Worm (Caenorhabditis elegans) whole organism, L4 larva: Measurements from ENCODE around the gene Y48A6C.4.

Experiments
- D1046.2 ChIP-seq: fragments of 200-800 bp; sonication (Bioruptor generic); IDR thresholded peaks from 2 replicates; pipeline ENCODE4 v1.3.6; 2022; ENCODE audit warnings: missing genetic modification characterization, missing compliant biosample characterization
- F26F4.8 ChIP-seq: fragments of 200-800 bp; sonication (Bioruptor generic); conservative IDR thresholded peaks from 2 replicates; pipeline ENCODE4 v1.3.6; 2022; ENCODE audit warnings: missing genetic modification characterization, missing compliant biosample characterization
- F37D6.2 ChIP-seq: sonication (generic microtip); optimal IDR thresholded peaks from 2 replicates; lab custom pipeline; 2016; ENCODE audit warnings: mild to moderate bottlenecking, missing genetic modification characterization, missing compliant biosample characterization
- F44E2.7 ChIP-seq: fragments of 200-800 bp; sonication (Bioruptor generic); IDR thresholded peaks from 2 replicates; pipeline ENCODE4 v2.1.2; 2022; ENCODE audit warnings: missing genetic modification characterization, missing compliant biosample characterization
- R02D3.7 ChIP-seq: fragments of 150-350 bp; sonication (generic microtip); optimal IDR thresholded peaks from 3 replicates; lab custom pipeline; 2014; ENCODE audit warnings: missing biosample characterization, missing genetic modification characterization
- T20F7.1 ChIP-seq: fragments of 200-800 bp; sonication (Bioruptor generic); optimal IDR thresholded peaks from 2 replicates; lab custom pipeline; 2018; ENCODE audit warnings: mild to moderate bottlenecking, missing genetic modification characterization, missing compliant biosample characterization
- Y105C5A.15 ChIP-seq: fragments of 200-800 bp; sonication (Bioruptor generic); IDR thresholded peaks from 2 replicates; pipeline ENCODE4 v1.3.6; 2022; ENCODE audit warnings: missing genetic modification characterization, missing compliant biosample characterization
- Y48G9A.11 ChIP-seq: fragments of 200-800 bp; sonication (Bioruptor generic); IDR thresholded peaks from 2 replicates; pipeline ENCODE4 v1.3.6; 2022; ENCODE audit warnings: missing genetic modification reagents, missing genetic modification characterization, missing compliant biosample characterization
- Y5F2A.4 ChIP-seq: fragments of 200-800 bp; sonication (Bioruptor generic); optimal IDR thresholded peaks from 2 replicates; lab custom pipeline; 2018; ENCODE audit warnings: mild to moderate bottlenecking, missing genetic modification characterization, missing compliant biosample characterization
- aha-1 ChIP-seq: fragments of 150-350 bp; peaks from one replicate; lab custom pipeline; 2014; ENCODE audit warnings: missing biosample characterization, missing genetic modification characterization
- arid-1 ChIP-seq: fragments of 200-800 bp; sonication (Bioruptor generic); conservative IDR thresholded peaks from 2 replicates; pipeline ENCODE4 v1.3.6; 2022; ENCODE audit warnings: missing genetic modification reagents, missing genetic modification characterization, missing compliant biosample characterization
- attf-4 ChIP-seq: sonication (generic microtip); optimal IDR thresholded peaks from 3 replicates; lab custom pipeline; 2017; ENCODE audit warnings: missing biosample characterization, missing genetic modification characterization
- ceh-32 ChIP-seq: sonication (generic microtip); optimal IDR thresholded peaks from 2 replicates; lab custom pipeline; 2016; ENCODE audit warnings: mild to moderate bottlenecking, missing genetic modification characterization, missing compliant biosample characterization; ENCODE audit not compliant: poor library complexity
- ceh-44 ChIP-seq: fragments of 200-800 bp; sonication (Bioruptor generic); IDR thresholded peaks from 2 replicates; pipeline ENCODE4 v1.3.6; 2022; ENCODE audit warnings: missing genetic modification reagents, missing genetic modification characterization, missing compliant biosample characterization
- ceh-82 ChIP-seq: sonication (generic microtip); optimal IDR thresholded peaks from 2 replicates; lab custom pipeline; 2017; ENCODE audit warnings: missing biosample characterization, missing genetic modification characterization
- daf-12 ChIP-seq: fragments of 150-350 bp; optimal IDR thresholded peaks from 2 replicates; lab custom pipeline; 2014; ENCODE audit warnings: missing biosample characterization, missing genetic modification reagents, missing genetic modification characterization
- daf-16 ChIP-seq, 3 experiments: sonication (generic microtip); optimal IDR thresholded peaks; 2 replicates each; lab custom pipeline; 2016 to 2017; ENCODE audit warnings: missing genetic modification characterization in 3 of 3, missing genetic modification reagents in 3 of 3, mild to moderate bottlenecking in 2 of 3, missing compliant biosample characterization in 2 of 3, missing biosample characterization in 1 of 3, moderate library complexity in 1 of 3
- daf-19 ChIP-seq: fragments of 200-800 bp; sonication (Bioruptor generic); conservative IDR thresholded peaks from 2 replicates; pipeline ENCODE4 v1.3.6; 2022; ENCODE audit warnings: missing genetic modification characterization, missing compliant biosample characterization
- dmd-6 ChIP-seq: fragments of 200-800 bp; sonication (Bioruptor generic); IDR thresholded peaks from 2 replicates; pipeline ENCODE4 v1.3.6; 2022; ENCODE audit warnings: missing genetic modification reagents, missing genetic modification characterization, missing compliant biosample characterization
- dmd-8 ChIP-seq: fragments of 200-800 bp; sonication (Bioruptor generic); IDR thresholded peaks from 2 replicates; pipeline ENCODE4 v1.3.6; 2022; ENCODE audit warnings: missing genetic modification characterization, missing compliant biosample characterization
- dmd-9 ChIP-seq: fragments of 200-800 bp; sonication (Bioruptor generic); IDR thresholded peaks from 2 replicates; pipeline ENCODE4 v1.3.6; 2022; ENCODE audit warnings: missing genetic modification reagents, missing genetic modification characterization, missing compliant biosample characterization
- dpl-1 ChIP-seq: fragments of 150-350 bp; optimal IDR thresholded peaks from 2 replicates; lab custom pipeline; 2014; ENCODE audit warnings: missing biosample characterization, missing genetic modification reagents, missing genetic modification characterization
- duxl-1 ChIP-seq: sonication (generic microtip); optimal IDR thresholded peaks from 2 replicates; lab custom pipeline; 2016; ENCODE audit warnings: mild to moderate bottlenecking, missing genetic modification characterization, moderate library complexity, missing compliant biosample characterization; ENCODE audit not compliant: poor library complexity
- hif-1 ChIP-seq, 2 experiments: sonication (generic microtip); optimal IDR thresholded peaks; 2 replicates each; lab custom pipeline; 2016 to 2017; ENCODE audit warnings: missing compliant biosample characterization in 2 of 2, missing genetic modification characterization in 2 of 2, missing genetic modification reagents in 2 of 2, missing genotype in 2 of 2, mild to moderate bottlenecking in 1 of 2
- hlh-11 ChIP-seq: fragments of 200-800 bp; sonication (Bioruptor generic); optimal IDR thresholded peaks from 2 replicates; lab custom pipeline; 2018; ENCODE audit warnings: mild to moderate bottlenecking, missing genetic modification characterization, missing compliant biosample characterization
- hmg-1.1 ChIP-seq: fragments of 200-800 bp; sonication (Bioruptor generic); IDR thresholded peaks from 2 replicates; pipeline ENCODE4 v1.3.6; 2022; ENCODE audit warnings: missing genetic modification reagents, missing genetic modification characterization, missing compliant biosample characterization
- jun-1 ChIP-seq: fragments of 150-350 bp; optimal IDR thresholded peaks from 2 replicates; lab custom pipeline; 2014; ENCODE audit warnings: missing biosample characterization, missing genetic modification reagents, missing genetic modification characterization
- lin-13 ChIP-seq: fragments of 150-350 bp; optimal IDR thresholded peaks from 2 replicates; lab custom pipeline; 2014; ENCODE audit warnings: missing biosample characterization, missing genetic modification reagents, missing genetic modification characterization
- madf-5 ChIP-seq, 2 experiments: fragments of 200-800 bp; sonication (Bioruptor generic); IDR thresholded peaks; 2 replicates each; pipeline ENCODE4 v1.3.6; 2022; ENCODE audit warnings: missing compliant biosample characterization in 2 of 2, missing genetic modification characterization in 2 of 2
- madf-9 ChIP-seq: fragments of 200-800 bp; sonication (Bioruptor generic); conservative IDR thresholded peaks from 2 replicates; pipeline ENCODE4 v1.3.6; 2022; ENCODE audit warnings: missing genetic modification reagents, missing genetic modification characterization, missing compliant biosample characterization
- mdl-1 ChIP-seq, 2 experiments: fragments of 150-350 bp in 1 of 2; sonication (generic microtip) in 1 of 2; optimal IDR thresholded peaks; 2 replicates each; lab custom pipeline; 2014 to 2017; ENCODE audit warnings: missing biosample characterization in 2 of 2, missing genetic modification characterization in 2 of 2
- mdt-29 ChIP-seq: fragments of 200-800 bp; sonication (Bioruptor generic); IDR thresholded peaks from 2 replicates; pipeline ENCODE4 v1.3.6; 2022; ENCODE audit warnings: missing genetic modification reagents, missing genetic modification characterization, missing compliant biosample characterization
- mes-2 ChIP-seq: sonication (generic microtip); optimal IDR thresholded peaks from 2 replicates; lab custom pipeline; 2016; ENCODE audit warnings: missing genotype, mild to moderate bottlenecking, missing genetic modification characterization, missing compliant biosample characterization; ENCODE audit not compliant: poor library complexity, severe bottlenecking
- mxl-2 ChIP-seq: fragments of 200-800 bp; sonication (Bioruptor generic); conservative IDR thresholded peaks from 2 replicates; pipeline ENCODE4 v1.3.6; 2022; ENCODE audit warnings: missing genetic modification reagents, missing genetic modification characterization, missing compliant biosample characterization
- mxl-3 ChIP-seq: fragments of 200-800 bp; sonication (Bioruptor generic); optimal IDR thresholded peaks from 2 replicates; lab custom pipeline; 2018; ENCODE audit warnings: mild to moderate bottlenecking, missing genetic modification characterization, missing compliant biosample characterization
- nhr-102 ChIP-seq: sonication (generic microtip); optimal IDR thresholded peaks from 2 replicates; lab custom pipeline; 2016; ENCODE audit warnings: mild to moderate bottlenecking, missing genetic modification characterization, moderate library complexity, missing compliant biosample characterization
- nhr-11 ChIP-seq: fragments of 150-350 bp; optimal IDR thresholded peaks from 2 replicates; lab custom pipeline; 2014; ENCODE audit warnings: missing biosample characterization, missing genetic modification characterization
- nhr-25 ChIP-seq: sonication (generic microtip); optimal IDR thresholded peaks from 2 replicates; lab custom pipeline; 2017; ENCODE audit warnings: missing genetic modification characterization, mild to moderate bottlenecking, missing compliant biosample characterization, antibody characterized with exemption, moderate library complexity, borderline replicate concordance; ENCODE audit not compliant: insufficient read depth
- nhr-41 ChIP-seq: fragments of 200-800 bp; sonication (Bioruptor generic); IDR thresholded peaks from 2 replicates; pipeline ENCODE4 v1.3.6; 2022; ENCODE audit warnings: missing genetic modification reagents, missing genetic modification characterization, missing compliant biosample characterization
- nhr-77 ChIP-seq: fragments of 150-350 bp; optimal IDR thresholded peaks from 2 replicates; lab custom pipeline; 2014; ENCODE audit warnings: missing biosample characterization, missing genetic modification characterization
- saeg-2 ChIP-seq: fragments of 200-800 bp; sonication (Bioruptor generic); IDR thresholded peaks from 2 replicates; pipeline ENCODE4 v1.3.6; 2022; ENCODE audit warnings: missing genetic modification reagents, missing genetic modification characterization, missing compliant biosample characterization
- set-16 ChIP-seq: fragments of 200-800 bp; sonication (Bioruptor generic); IDR thresholded peaks from 2 replicates; pipeline ENCODE4 v1.3.6; 2022; ENCODE audit warnings: missing genetic modification reagents, missing genetic modification characterization, missing compliant biosample characterization
- skn-1 ChIP-seq: fragments of 150-350 bp; optimal IDR thresholded peaks from 2 replicates; lab custom pipeline; 2014; ENCODE audit warnings: missing biosample characterization, missing genetic modification characterization
- unc-130 ChIP-seq: sonication (generic microtip); optimal IDR thresholded peaks from 2 replicates; lab custom pipeline; 2016; ENCODE audit warnings: missing genetic modification reagents, missing genetic modification characterization, missing compliant biosample characterization
- unc-39 ChIP-seq: sonication (generic microtip); optimal IDR thresholded peaks from 2 replicates; lab custom pipeline; 2017; ENCODE audit warnings: missing biosample characterization, missing genetic modification characterization
- unc-62 ChIP-seq, 3 experiments: fragments of 150-350 bp in 1 of 3; sonication (generic microtip); optimal IDR thresholded peaks in 2 of 3; peaks in 1 of 3; 1 replicate in 1 of 3; 2 replicates in 2 of 3; lab custom pipeline; 2014 to 2017; ENCODE audit warnings: missing biosample characterization in 3 of 3, missing genetic modification characterization in 3 of 3, missing genetic modification reagents in 3 of 3, missing genotype in 1 of 3
- vab-7 ChIP-seq: fragments of 200-800 bp; sonication (Bioruptor generic); IDR thresholded peaks from 2 replicates; pipeline ENCODE4 v1.3.6; 2022; ENCODE audit warnings: missing genetic modification reagents, missing genetic modification characterization, missing compliant biosample characterization
- zip-11 ChIP-seq: fragments of 200-800 bp; sonication (Bioruptor generic); IDR thresholded peaks from 2 replicates; pipeline ENCODE4 v1.3.6; 2022; ENCODE audit warnings: missing genetic modification characterization, missing compliant biosample characterization
- zip-2 ChIP-seq: fragments of 150-350 bp; optimal IDR thresholded peaks from 2 replicates; lab custom pipeline; 2014; ENCODE audit warnings: missing biosample characterization, missing genetic modification characterization

Gene Y48A6C.4

DNA sequence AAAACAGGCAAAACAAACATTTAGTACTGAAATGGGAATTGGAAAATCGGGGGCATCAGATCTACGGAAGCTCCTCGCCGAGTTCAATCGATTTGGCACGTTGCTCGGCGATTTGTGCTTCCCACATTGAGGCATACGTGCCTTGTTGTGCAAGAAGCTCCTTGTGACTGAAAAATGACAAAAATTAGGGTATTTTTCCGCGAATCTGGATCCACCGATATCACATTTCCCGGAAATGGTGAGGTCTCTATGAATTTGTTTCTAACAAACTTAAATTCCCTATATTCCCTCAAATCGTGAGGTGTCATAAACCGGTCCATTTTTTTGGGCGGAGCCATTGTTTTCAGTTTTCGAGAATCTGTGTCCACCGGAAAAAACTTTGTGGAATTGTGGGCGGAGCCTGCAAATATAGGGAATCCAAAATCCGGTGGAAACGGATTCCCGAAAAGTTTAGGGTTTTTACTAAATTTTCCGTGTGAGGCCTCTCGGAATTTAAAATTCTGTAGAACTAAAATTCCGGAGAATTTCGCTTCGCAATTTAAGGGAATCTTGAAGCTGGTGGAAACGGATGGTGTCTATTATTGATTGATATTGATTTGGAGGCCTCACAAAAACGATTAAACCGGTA, 27.8 kb upstream of the Y48A6C.4 start (continued):
- TF ChIP-seq mdl-1 (tag; optimal IDR thresholded peaks at IDR 0.05; lab: Kevin White, UChicago): no peak
- peak in 1 of 2 experiments; percentile 20; a peak in 1 of 4 replicates for TF ChIP-seq madf-5 (GFP tag; IDR thresholded peaks at IDR 0.05; lab: Robert Waterston, UW)
- no peak for TF ChIP-seq saeg-2
- no peak for TF ChIP-seq set-16 (GFP tag; lab: Robert Waterston, UW)
- no peak for TF ChIP-seq daf-16 (GFP tag; optimal IDR thresholded peaks at IDR 0.05; lab: Kevin White, UChicago)
- no peak for TF ChIP-seq daf-16 (tag; optimal IDR thresholded peaks at IDR 0.05; lab: Kevin White, UChicago)
- no peak for TF ChIP-seq nhr-77 (tag; lab: Kevin White, UChicago)
- no peak for TF ChIP-seq arid-1 (GFP tag; lab: Robert Waterston, UW)
- no peak for TF ChIP-seq nhr-102 (tag; lab: Kevin White, UChicago)
- TF ChIP-seq nhr-25: no peak
- no peak for TF ChIP-seq Y105C5A.15 (GFP tag; lab: Robert Waterston, UW)
- no peak for TF ChIP-seq R02D3.7 (tag; lab: Kevin White, UChicago)
- TF ChIP-seq unc-62 (GFP tag; optimal IDR thresholded peaks at IDR 0.05 in 1 of 2; lab: Kevin White, UChicago): no peak
- no peak for TF ChIP-seq unc-62 (tag; optimal IDR thresholded peaks at IDR 0.05; lab: Kevin White, UChicago)
- no peak for TF ChIP-seq ceh-32
- TF ChIP-seq daf-12 (tag; lab: Kevin White, UChicago): no peak
- no peak for TF ChIP-seq aha-1 (tag; lab: Kevin White, UChicago)
- peak in 1 of 2 experiments; percentile 83 for TF ChIP-seq hif-1 (tag; optimal IDR thresholded peaks at IDR 0.05; lab: Kevin White, UChicago)
- TF ChIP-seq unc-39 (tag; lab: Kevin White, UChicago): no peak
- TF ChIP-seq vab-7 (GFP tag; lab: Robert Waterston, UW): peak; percentile 64
- no peak for TF ChIP-seq daf-19 (GFP tag; lab: Robert Waterston, UW)
- no peak for TF ChIP-seq F44E2.7 (GFP tag; lab: Robert Waterston, UW)
- no peak for TF ChIP-seq F26F4.8
- TF ChIP-seq mes-2 (tag; lab: Kevin White, UChicago): peak; percentile 84
- TF ChIP-seq nhr-11: no peak
- 0 out of 2 replicates have a peak, but pooled peaks have one; percentile 30 for TF ChIP-seq D1046.2 (GFP tag; lab: Robert Waterston, UW)
- TF ChIP-seq unc-130 (GFP tag; lab: Kevin White, UChicago): peak; percentile 94
- no peak for TF ChIP-seq dmd-8
- TF ChIP-seq dmd-9 (GFP tag; lab: Robert Waterston, UW): peak; percentile 67; the same call in 1 of the 2 replicates
- TF ChIP-seq mdt-29 (GFP tag; lab: Robert Waterston, UW): peak; percentile 42; the same call in 1 of the 2 replicates
- TF ChIP-seq F37D6.2 (tag; lab: Kevin White, UChicago): no peak
- TF ChIP-seq dmd-6 (GFP tag; lab: Robert Waterston, UW): peak; percentile 57
- TF ChIP-seq attf-4: no peak
- TF ChIP-seq Y48G9A.11 (GFP tag; lab: Robert Waterston, UW): peak; percentile 47; the same call in 1 of the 2 replicates
- no peak for TF ChIP-seq T20F7.1 (GFP tag; lab: Kevin White, UChicago)
- TF ChIP-seq skn-1 (tag; lab: Kevin White, UChicago): no peak
- no peak for TF ChIP-seq ceh-82 (tag; lab: Kevin White, UChicago)
- no peak for TF ChIP-seq zip-2 (tag; lab: Kevin White, UChicago)
- TF ChIP-seq hmg-1.1: no peak
- TF ChIP-seq Y5F2A.4: no peak
- no peak for TF ChIP-seq jun-1 (tag; lab: Kevin White, UChicago)
- TF ChIP-seq hlh-11 (tag; lab: Kevin White, UChicago): peak; percentile 7
- no peak for TF ChIP-seq lin-13 (GFP tag; lab: Kevin White, UChicago)
- no peak for TF ChIP-seq mxl-2 (GFP tag; lab: Robert Waterston, UW)
- no peak for TF ChIP-seq dpl-1 (GFP tag; lab: Kevin White, UChicago)
- no peak for TF ChIP-seq duxl-1 (tag; lab: Kevin White, UChicago)
- no peak for TF ChIP-seq nhr-41
- peak; percentile 32 for TF ChIP-seq mxl-3 (GFP tag; lab: Kevin White, UChicago)
- TF ChIP-seq ceh-44 (GFP tag; lab: Robert Waterston, UW): peak; percentile 79
- TF ChIP-seq madf-9 (GFP tag; lab: Robert Waterston, UW): no peak
- no peak for TF ChIP-seq zip-11 (GFP tag; lab: Robert Waterston, UW)
